Worm (Caenorhabditis elegans) whole organism, early embryonic: ENCODE data around the gene clec-51.

Source experiments
- ama-1 ChIP-seq: fragments of 150-350 bp; optimal IDR thresholded peaks from 2 replicates; lab custom pipeline; 2014
- ceh-13 ChIP-seq: fragments of 200-800 bp; sonication (Bioruptor generic); optimal IDR thresholded peaks from 2 replicates; lab custom pipeline; 2018; ENCODE audit warnings: mild to moderate bottlenecking, missing genetic modification characterization, missing compliant biosample characterization
- flt-1 ChIP-seq: fragments of 200-800 bp; sonication (Bioruptor generic); IDR thresholded peaks from 2 replicates; pipeline ENCODE4 v1.3.6; 2022; ENCODE audit warnings: missing genetic modification characterization, missing compliant biosample characterization
- hmbx-1 ChIP-seq: sonication (generic microtip); optimal IDR thresholded peaks from 2 replicates; lab custom pipeline; 2016; ENCODE audit warnings: mild to moderate bottlenecking, missing genetic modification characterization, missing compliant biosample characterization
- scrt-1 ChIP-seq: fragments of 200-800 bp; sonication (Bioruptor generic); IDR thresholded peaks from 2 replicates; pipeline ENCODE4 v1.3.6; 2022; ENCODE audit warnings: missing genetic modification characterization, missing compliant biosample characterization
- sea-1 ChIP-seq: fragments of 200-800 bp; sonication (Bioruptor generic); conservative IDR thresholded peaks from 2 replicates; pipeline ENCODE4 v1.3.6; 2022; ENCODE audit warnings: missing genetic modification characterization, missing compliant biosample characterization
- tbx-11 ChIP-seq: fragments of 200-800 bp; sonication (Bioruptor generic); IDR thresholded peaks from 2 replicates; pipeline ENCODE4 v1.3.6; 2022; ENCODE audit warnings: missing genetic modification characterization, missing compliant biosample characterization
- tbx-37 ChIP-seq: fragments of 200-800 bp; sonication (Bioruptor generic); conservative IDR thresholded peaks from 2 replicates; pipeline ENCODE4 v1.3.6; 2022; ENCODE audit warnings: missing genetic modification reagents, missing genetic modification characterization, missing compliant biosample characterization
- tra-4 ChIP-seq: sonication (generic microtip); optimal IDR thresholded peaks from 2 replicates; lab custom pipeline; 2017; ENCODE audit warnings: missing genetic modification characterization, missing compliant biosample characterization

ce11 chrIV:8152145-8152544 lies 11.5 kb downstream of the clec-51 start, which contains the start of gene faah-2:
- no peak for TF ChIP-seq ama-1 (lab: Kevin White, UChicago)
- TF ChIP-seq tbx-37 (GFP tag; lab: Robert Waterston, UW) = no peak
- TF ChIP-seq hmbx-1 (tag; lab: Kevin White, UChicago) = no peak
- TF ChIP-seq tbx-11 (GFP tag; lab: Robert Waterston, UW) = no peak
- no peak for TF ChIP-seq scrt-1 (GFP tag; lab: Robert Waterston, UW)
- TF ChIP-seq sea-1 (GFP tag; lab: Robert Waterston, UW) = no peak
- no peak for TF ChIP-seq flt-1 (GFP tag; lab: Robert Waterston, UW)
- no peak for TF ChIP-seq ceh-13 (GFP tag; lab: Kevin White, UChicago)
- no peak for TF ChIP-seq tra-4 (tag; lab: Kevin White, UChicago)
